Fruit fly (Drosophila melanogaster) whole organism, embryonic: ENCODE results near the gene Obp99d.
A peak's percentile ranks its signal among the peaks of the same experiment; 100 is the strongest.

ENCODE experiments used
- Adf1 ChIP-seq: fragments of 200-800 bp; sonication (Bioruptor generic); IDR thresholded peaks from 2 replicates; pipeline ENCODE4 v1.3.6; 2022; ENCODE audit warnings: missing biosample characterization, missing genetic modification characterization
- Atf6 ChIP-seq: fragments of 200-800 bp; sonication (Bioruptor generic); IDR thresholded peaks from 2 replicates; pipeline ENCODE4 v1.3.6; 2022; ENCODE audit warnings: missing biosample characterization, missing genetic modification characterization
- BtbVII ChIP-seq: fragments of 200-800 bp; sonication (Bioruptor generic); optimal IDR thresholded peaks from 3 replicates; lab custom pipeline; 2017; ENCODE audit warnings: missing biosample characterization, mild to moderate bottlenecking, missing genetic modification characterization
- Bteb2 ChIP-seq: fragments of 200-800 bp; sonication (Bioruptor generic); optimal IDR thresholded peaks from 2 replicates; lab custom pipeline; 2016; ENCODE audit warnings: missing biosample characterization, missing genetic modification characterization
- C15 ChIP-seq: fragments of 200-800 bp; sonication (Bioruptor generic); IDR thresholded peaks from 3 replicates; pipeline ENCODE4 v1.3.6; 2022; ENCODE audit warnings: missing biosample characterization, missing genetic modification characterization
- CG1024 ChIP-seq: fragments of 200-800 bp; sonication (Bioruptor generic); IDR thresholded peaks from 2 replicates; pipeline ENCODE4 v1.3.6; 2022; ENCODE audit warnings: missing biosample characterization, missing genetic modification characterization
- CG10366 ChIP-seq: fragments of 200-800 bp; sonication (Bioruptor generic); IDR thresholded peaks from 2 replicates; pipeline ENCODE4 v1.3.6; 2022; ENCODE audit warnings: missing biosample characterization, missing genetic modification characterization
- CG10979 ChIP-seq: fragments of 200-800 bp; sonication (Bioruptor generic); optimal IDR thresholded peaks from 2 replicates; lab custom pipeline; 2018; ENCODE audit warnings: missing biosample characterization, mild to moderate bottlenecking, missing genetic modification characterization, moderate library complexity
- CG12219 ChIP-seq: fragments of 200-800 bp; sonication (Bioruptor generic); optimal IDR thresholded peaks from 3 replicates; lab custom pipeline; 2018; ENCODE audit warnings: missing biosample characterization, mild to moderate bottlenecking, missing genetic modification characterization
- CG13123 ChIP-seq: fragments of 200-800 bp; sonication (Bioruptor generic); optimal IDR thresholded peaks from 2 replicates; lab custom pipeline; 2016; ENCODE audit warnings: missing biosample characterization, missing genetic modification characterization
- CG1602 ChIP-seq: fragments of 200-800 bp; sonication (Bioruptor generic); optimal IDR thresholded peaks from 3 replicates; lab custom pipeline; 2016; ENCODE audit warnings: missing biosample characterization, missing genetic modification characterization
- CG16779 ChIP-seq: fragments of 200-800 bp; sonication (Bioruptor generic); IDR thresholded peaks from 2 replicates; pipeline ENCODE4 v1.3.6; 2022; ENCODE audit warnings: missing biosample characterization, missing genetic modification characterization
- CG16815 ChIP-seq: fragments of 200-800 bp; sonication (Bioruptor generic); optimal IDR thresholded peaks from 3 replicates; lab custom pipeline; 2017; ENCODE audit warnings: missing biosample characterization, mild to moderate bottlenecking, missing genetic modification characterization
- CG17328 ChIP-seq: fragments of 200-800 bp; sonication (Bioruptor generic); IDR thresholded peaks from 2 replicates; pipeline ENCODE4 v1.3.6; 2022; ENCODE audit warnings: missing biosample characterization, missing genetic modification characterization
- CG17361 ChIP-seq: fragments of 200-800 bp; sonication (Bioruptor generic); IDR thresholded peaks from 3 replicates; pipeline ENCODE4 v1.3.6; 2022; ENCODE audit warnings: missing biosample characterization, missing genetic modification characterization
- CG1792 ChIP-seq: fragments of 200-800 bp; sonication (Bioruptor generic); optimal IDR thresholded peaks from 2 replicates; lab custom pipeline; 2016; ENCODE audit warnings: missing biosample characterization, missing genetic modification characterization
- CG18599 ChIP-seq: fragments of 200-800 bp; sonication (Bioruptor generic); optimal IDR thresholded peaks from 3 replicates; lab custom pipeline; 2017; ENCODE audit warnings: missing biosample characterization, missing genetic modification characterization, mild to moderate bottlenecking, moderate library complexity, missing genetic modification reagents
- CG2129 ChIP-seq: fragments of 200-800 bp; sonication (Bioruptor generic); IDR thresholded peaks from 2 replicates; pipeline ENCODE4 v1.3.6; 2022; ENCODE audit warnings: missing biosample characterization, missing genetic modification characterization; ENCODE audit not compliant: partially characterized antibody
- CG4404 ChIP-seq: fragments of 200-800 bp; sonication (Bioruptor generic); IDR thresholded peaks from 2 replicates; pipeline ENCODE4 v1.3.6; 2022; ENCODE audit warnings: missing biosample characterization, missing genetic modification characterization
- CG4617 ChIP-seq: fragments of 200-800 bp; sonication (Bioruptor generic); optimal IDR thresholded peaks from 3 replicates; lab custom pipeline; 2016; ENCODE audit warnings: missing biosample characterization, missing genetic modification characterization, borderline replicate concordance
- CG6689 ChIP-seq: fragments of 200-800 bp; sonication (Bioruptor generic); IDR thresholded peaks from 2 replicates; pipeline ENCODE4 v1.3.6; 2022; ENCODE audit warnings: missing biosample characterization, missing genetic modification characterization
- CG7839 ChIP-seq: fragments of 200-800 bp; sonication (Bioruptor generic); optimal IDR thresholded peaks from 3 replicates; lab custom pipeline; 2018; ENCODE audit warnings: missing biosample characterization, mild to moderate bottlenecking, missing genetic modification characterization, moderate library complexity
- CG8388 ChIP-seq: fragments of 200-800 bp; sonication (Bioruptor generic); optimal IDR thresholded peaks from 2 replicates; lab custom pipeline; 2019; ENCODE audit warnings: missing biosample characterization, mild to moderate bottlenecking, missing genetic modification characterization, moderate library complexity
- CG9437 ChIP-seq: fragments of 200-800 bp; sonication (Bioruptor generic); optimal IDR thresholded peaks from 2 replicates; lab custom pipeline; 2018; ENCODE audit warnings: missing biosample characterization, mild to moderate bottlenecking, missing genetic modification characterization
- Camta ChIP-seq: fragments of 200-800 bp; sonication (Bioruptor generic); optimal IDR thresholded peaks from 2 replicates; lab custom pipeline; 2016; ENCODE audit warnings: missing biosample characterization, missing genetic modification characterization
- Gsc ChIP-seq: fragments of 200-800 bp; sonication (Bioruptor generic); IDR thresholded peaks from 2 replicates; pipeline ENCODE4 v1.3.6; 2022; ENCODE audit warnings: missing biosample characterization, missing genetic modification characterization
- MESR4 ChIP-seq: fragments of 200-800 bp; sonication (Bioruptor generic); optimal IDR thresholded peaks from 2 replicates; lab custom pipeline; 2018; ENCODE audit warnings: missing biosample characterization, mild to moderate bottlenecking, missing genetic modification characterization, moderate library complexity
- Mes4 ChIP-seq: fragments of 200-800 bp; sonication (Bioruptor generic); optimal IDR thresholded peaks from 2 replicates; lab custom pipeline; 2016; ENCODE audit warnings: missing biosample characterization, missing genetic modification characterization
- NK7.1 ChIP-seq: fragments of 200-800 bp; sonication (Bioruptor generic); optimal IDR thresholded peaks from 3 replicates; lab custom pipeline; 2016; ENCODE audit warnings: missing biosample characterization, missing genetic modification characterization
- Nf-YA ChIP-seq: fragments of 200-800 bp; sonication (Bioruptor generic); IDR thresholded peaks from 2 replicates; pipeline ENCODE4 v1.3.6; 2022; ENCODE audit warnings: missing biosample characterization, missing genetic modification characterization
- Scr ChIP-seq: fragments of 200-800 bp; sonication (Bioruptor generic); IDR thresholded peaks from 2 replicates; pipeline ENCODE4 v1.3.6; 2022; ENCODE audit warnings: missing biosample characterization, missing genetic modification characterization; ENCODE audit not compliant: partially characterized antibody
- Sox102F ChIP-seq: fragments of 200-800 bp; sonication (Bioruptor generic); optimal IDR thresholded peaks from 2 replicates; lab custom pipeline; 2018; ENCODE audit warnings: missing biosample characterization, mild to moderate bottlenecking, missing genetic modification characterization, moderate library complexity
- Sry-δ ChIP-seq: fragments of 200-800 bp; sonication (Bioruptor generic); optimal IDR thresholded peaks from 2 replicates; lab custom pipeline; 2016; ENCODE audit warnings: missing biosample characterization, missing genetic modification characterization
- Tbp ChIP-seq: fragments of >200 bp; optimal IDR thresholded peaks from 2 replicates; lab custom pipeline; 2018; ENCODE audit warnings: missing biosample characterization, missing genetic modification characterization
- bigmax ChIP-seq: fragments of 200-800 bp; sonication (Bioruptor generic); optimal IDR thresholded peaks from 2 replicates; lab custom pipeline; 2018; ENCODE audit warnings: missing biosample characterization, mild to moderate bottlenecking, missing genetic modification characterization
- bsh ChIP-seq, 2 experiments: fragments of 200-800 bp; sonication (Bioruptor generic); optimal IDR thresholded peaks; 2 replicates each; lab custom pipeline; 2017 to 2018; ENCODE audit warnings: mild to moderate bottlenecking in 2 of 2, missing biosample characterization in 2 of 2, missing genetic modification characterization in 2 of 2, moderate library complexity in 1 of 2
- cato ChIP-seq: fragments of 200-800 bp; sonication (Bioruptor generic); optimal IDR thresholded peaks from 2 replicates; lab custom pipeline; 2016; ENCODE audit warnings: missing biosample characterization, missing genetic modification characterization, borderline replicate concordance
- dan ChIP-seq: fragments of 200-800 bp; sonication (Bioruptor generic); IDR thresholded peaks from 2 replicates; pipeline ENCODE4 v1.3.6; 2022; ENCODE audit warnings: missing biosample characterization, missing genetic modification characterization
- dimm ChIP-seq: fragments of 200-800 bp; sonication (Bioruptor generic); IDR thresholded peaks from 2 replicates; pipeline ENCODE4 v1.3.6; 2022; ENCODE audit warnings: missing biosample characterization, missing genetic modification characterization
- dmrt99B ChIP-seq: fragments of 200-800 bp; sonication (Bioruptor generic); optimal IDR thresholded peaks from 2 replicates; lab custom pipeline; 2018; ENCODE audit warnings: missing biosample characterization, mild to moderate bottlenecking, missing genetic modification characterization, moderate library complexity
- fd3F ChIP-seq: fragments of 200-800 bp; sonication (Bioruptor generic); optimal IDR thresholded peaks from 2 replicates; lab custom pipeline; 2018; ENCODE audit warnings: missing biosample characterization, mild to moderate bottlenecking, missing genetic modification characterization, moderate library complexity
- fd96Cb ChIP-seq: fragments of 200-800 bp; sonication (Bioruptor generic); optimal IDR thresholded peaks from 2 replicates; lab custom pipeline; 2018; ENCODE audit warnings: missing biosample characterization, mild to moderate bottlenecking, missing genetic modification characterization, moderate library complexity
- gem ChIP-seq: fragments of 200-800 bp; sonication (Bioruptor generic); optimal IDR thresholded peaks from 2 replicates; lab custom pipeline; 2019; ENCODE audit warnings: missing biosample characterization, mild to moderate bottlenecking, missing genetic modification characterization, moderate library complexity
- inv ChIP-seq: fragments of 200-800 bp; sonication (Bioruptor generic); IDR thresholded peaks from 2 replicates; pipeline ENCODE4 v1.3.6; 2022; ENCODE audit warnings: missing biosample characterization, missing genetic modification characterization; ENCODE audit not compliant: partially characterized antibody
- pros ChIP-seq: fragments of 200-800 bp; sonication (Bioruptor generic); optimal IDR thresholded peaks from 3 replicates; lab custom pipeline; 2019; ENCODE audit warnings: missing biosample characterization, mild to moderate bottlenecking, missing genetic modification characterization, moderate library complexity
- schlank ChIP-seq: fragments of 200-800 bp; sonication (Bioruptor generic); optimal IDR thresholded peaks from 2 replicates; lab custom pipeline; 2018; ENCODE audit warnings: missing biosample characterization, mild to moderate bottlenecking, missing genetic modification characterization
- sd ChIP-seq: fragments of 200-800 bp; sonication (Bioruptor generic); optimal IDR thresholded peaks from 3 replicates; lab custom pipeline; 2018; ENCODE audit warnings: missing biosample characterization, mild to moderate bottlenecking, missing genetic modification characterization, moderate library complexity
- seq ChIP-seq: fragments of 200-800 bp; sonication (Bioruptor generic); IDR thresholded peaks from 2 replicates; pipeline ENCODE4 v1.3.6; 2022; ENCODE audit warnings: missing biosample characterization, missing genetic modification characterization
- vfl ChIP-seq: fragments of 200-800 bp; sonication (Bioruptor generic); optimal IDR thresholded peaks from 2 replicates; lab custom pipeline; 2016; ENCODE audit warnings: missing biosample characterization, missing genetic modification characterization
- zen ChIP-seq: fragments of 200-800 bp; sonication (Bioruptor generic); optimal IDR thresholded peaks from 3 replicates; lab custom pipeline; 2018; ENCODE audit warnings: missing biosample characterization, mild to moderate bottlenecking, missing genetic modification characterization, moderate library complexity

Gene Obp99d

DNA sequence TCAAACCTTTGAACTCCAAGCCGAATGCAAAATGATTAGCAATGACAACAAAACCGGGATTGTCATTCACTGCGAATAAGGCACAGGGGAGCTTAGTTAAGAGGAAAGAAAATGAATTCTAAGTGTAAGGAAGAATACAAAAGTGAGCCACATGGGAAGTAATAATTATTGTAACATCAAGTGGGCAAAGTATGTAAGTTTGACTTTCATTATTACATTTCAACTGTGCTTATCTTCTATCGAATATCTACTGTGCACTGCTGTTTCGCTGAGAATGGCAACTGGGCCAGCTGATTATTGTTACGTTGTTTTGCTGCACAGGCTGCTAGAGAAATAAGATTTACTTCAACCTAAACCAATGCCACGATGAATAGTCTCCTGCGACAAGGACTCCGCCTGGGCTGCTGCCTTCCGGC, 22.4 kb downstream of the Obp99d start, which contains the start of the genes CG7601 and CIA30 (continued):
- TF ChIP-seq BtbVII (GFP tag; lab: Kevin White, UChicago) = peak; percentile 96
- TF ChIP-seq CG4617 = peak; percentile 97
- TF ChIP-seq sd = no peak
- TF ChIP-seq CG6689 (GFP tag; lab: Robert Waterston, UW) = peak; percentile 100
- peak; percentile 62 for TF ChIP-seq pros (GFP tag; lab: Kevin White, UChicago)
- TF ChIP-seq CG17328 (GFP tag; lab: Robert Waterston, UW) = peak; percentile 99
- TF ChIP-seq Scr (GFP tag; lab: Robert Waterston, UW) = peak; percentile 29; the same call in 1 of the 2 replicates
- TF ChIP-seq Camta (GFP tag; lab: Kevin White, UChicago) = peak; percentile 99
- peak; percentile 100 for TF ChIP-seq CG4404
- TF ChIP-seq CG9437 (GFP tag; lab: Kevin White, UChicago) = peak; percentile 98
- TF ChIP-seq CG1602 = peak; percentile 98
- TF ChIP-seq CG12219 (GFP tag; lab: Kevin White, UChicago) = peak; percentile 94
- TF ChIP-seq C15 (GFP tag; lab: Robert Waterston, UW) = peak; percentile 100
- TF ChIP-seq CG7839 (tag; lab: Kevin White, UChicago) = peak; percentile 99
- TF ChIP-seq seq (GFP tag; lab: Robert Waterston, UW) = peak; percentile 100
- peak; percentile 97 for TF ChIP-seq dmrt99B (tag; lab: Kevin White, UChicago)
- no peak for TF ChIP-seq CG2129
- no peak for TF ChIP-seq inv (GFP tag; lab: Robert Waterston, UW)
- peak; percentile 97 for TF ChIP-seq schlank
- no peak for TF ChIP-seq Tbp (GFP tag; lab: Kevin White, UChicago)
- TF ChIP-seq Sox102F = peak; percentile 96
- peak; percentile 55 for TF ChIP-seq MESR4
- TF ChIP-seq Gsc (GFP tag; lab: Robert Waterston, UW) = peak; percentile 100
- peak; percentile 96 for TF ChIP-seq CG8388 (GFP tag; lab: Kevin White, UChicago)
- peak; percentile 94 for TF ChIP-seq cato (GFP tag; lab: Kevin White, UChicago)
- TF ChIP-seq Atf6 (GFP tag; lab: Robert Waterston, UW) = peak; percentile 100
- peak; percentile 70 for TF ChIP-seq bigmax (GFP tag; lab: Kevin White, UChicago)
- TF ChIP-seq Bteb2 (GFP tag; lab: Kevin White, UChicago) = peak; percentile 97
- TF ChIP-seq bsh (GFP tag; optimal IDR thresholded peaks at IDR 0.05; lab: Kevin White, UChicago) = peak; percentile 91 to 96
- TF ChIP-seq Sry-δ (GFP tag; lab: Kevin White, UChicago) = peak; percentile 82
- peak; percentile 94 for TF ChIP-seq CG13123
- peak; percentile 100 for TF ChIP-seq Nf-YA
- TF ChIP-seq Adf1 (GFP tag; lab: Robert Waterston, UW) = peak; percentile 93
- peak; percentile 100 for TF ChIP-seq CG10366 (GFP tag; lab: Robert Waterston, UW)
- peak; percentile 100 for TF ChIP-seq dimm (GFP tag; lab: Robert Waterston, UW)
- peak; percentile 98 for TF ChIP-seq CG1792 (GFP tag; lab: Kevin White, UChicago)
- peak; percentile 96 for TF ChIP-seq fd3F (GFP tag; lab: Kevin White, UChicago)
- peak; percentile 99 for TF ChIP-seq zen
- peak; percentile 98 for TF ChIP-seq CG18599 (GFP tag; lab: Kevin White, UChicago)
- peak; percentile 99 for TF ChIP-seq CG1024 (GFP tag; lab: Robert Waterston, UW)
- peak; percentile 97 for TF ChIP-seq CG10979 (tag; lab: Kevin White, UChicago)
- TF ChIP-seq CG16779 = peak; percentile 100
- peak; percentile 96 for TF ChIP-seq Mes4
- TF ChIP-seq vfl (GFP tag; lab: Kevin White, UChicago) = peak; percentile 98
- TF ChIP-seq NK7.1 (GFP tag; lab: Kevin White, UChicago) = peak; percentile 98
- TF ChIP-seq CG17361 (GFP tag; lab: Robert Waterston, UW) = peak; percentile 96
- peak; percentile 99 for TF ChIP-seq fd96Cb
- peak; percentile 100 for TF ChIP-seq dan
- TF ChIP-seq CG16815 (GFP tag; lab: Kevin White, UChicago) = peak; percentile 97
- peak; percentile 99 for TF ChIP-seq gem (tag; lab: Kevin White, UChicago)
